Fruit fly (Drosophila melanogaster) whole organism, prepupa: ENCODE data around the gene Arfrp1.

Experiments used
- CG10631 ChIP-seq: fragments of 200-800 bp; sonication (Bioruptor generic); optimal IDR thresholded peaks from 2 replicates; lab custom pipeline; 2016; ENCODE audit warnings: missing biosample characterization, missing genetic modification characterization
- CG10669 ChIP-seq: fragments of 200-800 bp; sonication (Bioruptor generic); optimal IDR thresholded peaks from 3 replicates; lab custom pipeline; 2018; ENCODE audit warnings: missing biosample characterization, mild to moderate bottlenecking, missing genetic modification characterization, moderate library complexity
- CG11294 ChIP-seq: fragments of 200-800 bp; sonication (Bioruptor generic); IDR thresholded peaks from 2 replicates; pipeline ENCODE4 v1.3.6; 2022; ENCODE audit warnings: missing biosample characterization, missing genetic modification characterization
- CG11762 ChIP-seq: fragments of 200-800 bp; sonication (Bioruptor generic); optimal IDR thresholded peaks from 3 replicates; lab custom pipeline; 2016; ENCODE audit warnings: missing biosample characterization, missing genetic modification characterization; ENCODE audit not compliant: insufficient read depth
- CG15336 ChIP-seq: fragments of 200-800 bp; sonication (Bioruptor generic); IDR thresholded peaks from 2 replicates; pipeline ENCODE4 v1.3.6; 2022; ENCODE audit warnings: missing biosample characterization, missing genetic modification characterization
- CG1621 ChIP-seq: fragments of 200-800 bp; sonication (Bioruptor generic); optimal IDR thresholded peaks from 3 replicates; lab custom pipeline; 2018; ENCODE audit warnings: missing biosample characterization, mild to moderate bottlenecking, missing genetic modification characterization
- CG3032 ChIP-seq: fragments of 200-800 bp; optimal IDR thresholded peaks from 2 replicates; lab custom pipeline; 2019; ENCODE audit warnings: missing biosample characterization, mild to moderate bottlenecking, missing genetic modification characterization, moderate library complexity
- CG31627 ChIP-seq: fragments of 200-800 bp; sonication (Bioruptor generic); optimal IDR thresholded peaks from 3 replicates; lab custom pipeline; 2016; ENCODE audit warnings: missing biosample characterization, missing genetic modification characterization
- CG32006 ChIP-seq: fragments of 200-800 bp; sonication (Bioruptor generic); optimal IDR thresholded peaks from 3 replicates; lab custom pipeline; 2017; ENCODE audit warnings: missing biosample characterization, mild to moderate bottlenecking, missing genetic modification characterization
- CG34406 ChIP-seq: fragments of 200-800 bp; sonication (Bioruptor generic); optimal IDR thresholded peaks from 3 replicates; lab custom pipeline; 2016; ENCODE audit warnings: missing biosample characterization, missing genetic modification characterization
- CG3919 ChIP-seq: fragments of 200-800 bp; sonication (Bioruptor generic); optimal IDR thresholded peaks from 3 replicates; lab custom pipeline; 2016; ENCODE audit warnings: missing biosample characterization, missing genetic modification characterization
- CG4318 ChIP-seq: fragments of 200-800 bp; sonication (Bioruptor generic); optimal IDR thresholded peaks from 3 replicates; lab custom pipeline; 2017; ENCODE audit warnings: missing biosample characterization, mild to moderate bottlenecking, missing genetic modification characterization
- CG6276 ChIP-seq: fragments of 200-800 bp; sonication (Bioruptor generic); optimal IDR thresholded peaks from 2 replicates; lab custom pipeline; 2017; ENCODE audit warnings: missing biosample characterization, mild to moderate bottlenecking, missing genetic modification characterization
- CG6792 ChIP-seq: fragments of 200-800 bp; sonication (Bioruptor generic); optimal IDR thresholded peaks from 3 replicates; lab custom pipeline; 2016; ENCODE audit warnings: missing biosample characterization, missing genetic modification characterization
- CG6808 ChIP-seq: fragments of 200-800 bp; sonication (Bioruptor generic); optimal IDR thresholded peaks from 3 replicates; lab custom pipeline; 2017; ENCODE audit warnings: missing biosample characterization, missing genetic modification characterization, mild to moderate bottlenecking, moderate library complexity, missing genetic modification reagents
- CG7368 ChIP-seq: fragments of 200-800 bp; sonication (Bioruptor generic); optimal IDR thresholded peaks from 3 replicates; lab custom pipeline; 2016; ENCODE audit warnings: missing biosample characterization, missing genetic modification characterization
- CG8119 ChIP-seq: fragments of 200-800 bp; sonication (Bioruptor generic); IDR thresholded peaks from 3 replicates; pipeline ENCODE4 v1.3.6; 2022; ENCODE audit warnings: missing biosample characterization, missing genetic modification characterization
- CG8319 ChIP-seq: fragments of 200-800 bp; sonication (Bioruptor generic); optimal IDR thresholded peaks from 3 replicates; lab custom pipeline; 2016; ENCODE audit warnings: missing biosample characterization, missing genetic modification characterization
- CG8632 ChIP-seq: fragments of 200-800 bp; sonication (Bioruptor generic); optimal IDR thresholded peaks from 3 replicates; lab custom pipeline; 2016; ENCODE audit warnings: missing biosample characterization, missing genetic modification characterization
- CG9139 ChIP-seq: fragments of 200-800 bp; sonication (Bioruptor generic); optimal IDR thresholded peaks from 3 replicates; lab custom pipeline; 2017; ENCODE audit warnings: missing biosample characterization, mild to moderate bottlenecking, missing genetic modification characterization
- Eip75B ChIP-seq: fragments of 200-800 bp; sonication (Bioruptor generic); optimal IDR thresholded peaks from 3 replicates; lab custom pipeline; 2016; ENCODE audit warnings: missing biosample characterization, missing genetic modification characterization
- Eip78C ChIP-seq: fragments of 200-800 bp; sonication (Bioruptor generic); peaks from one replicate; lab custom pipeline; 2016; ENCODE audit warnings: missing biosample characterization, missing genetic modification characterization
- Eip93F ChIP-seq: fragments of 200-800 bp; sonication (Bioruptor generic); optimal IDR thresholded peaks from 2 replicates; lab custom pipeline; 2016; ENCODE audit warnings: missing biosample characterization, mild to moderate bottlenecking, missing genetic modification characterization
- Ets21C ChIP-seq: fragments of 200-800 bp; sonication (Bioruptor generic); optimal IDR thresholded peaks from 3 replicates; lab custom pipeline; 2016; ENCODE audit warnings: missing biosample characterization, missing genetic modification characterization
- Ets96B ChIP-seq: fragments of 200-800 bp; optimal IDR thresholded peaks from 2 replicates; lab custom pipeline; 2019; ENCODE audit warnings: missing biosample characterization, mild to moderate bottlenecking, missing genetic modification characterization, moderate library complexity
- Gug ChIP-seq: fragments of 200-800 bp; sonication (Bioruptor generic); IDR thresholded peaks from 2 replicates; pipeline ENCODE4 v1.3.6; 2022; ENCODE audit warnings: missing biosample characterization, missing genetic modification characterization
- Hr38 ChIP-seq: sonication (Bioruptor generic); optimal IDR thresholded peaks from 2 replicates; lab custom pipeline; 2016; ENCODE audit warnings: missing biosample characterization, missing genetic modification characterization
- Hr4 ChIP-seq: fragments of 200-800 bp; sonication (Bioruptor generic); optimal IDR thresholded peaks from 3 replicates; lab custom pipeline; 2016; ENCODE audit warnings: missing biosample characterization, missing genetic modification characterization
- Lpt ChIP-seq: fragments of 200-800 bp; sonication (Bioruptor generic); optimal IDR thresholded peaks from 3 replicates; lab custom pipeline; 2016; ENCODE audit warnings: missing biosample characterization, missing genetic modification characterization
- Met ChIP-seq: fragments of 200-800 bp; sonication (Bioruptor generic); optimal IDR thresholded peaks from 3 replicates; lab custom pipeline; 2016; ENCODE audit warnings: missing biosample characterization, missing genetic modification characterization
- OdsH ChIP-seq: fragments of 200-800 bp; sonication (Bioruptor generic); optimal IDR thresholded peaks from 3 replicates; lab custom pipeline; 2016; ENCODE audit warnings: missing biosample characterization, missing genetic modification characterization
- Sox102F ChIP-seq: fragments of 200-800 bp; sonication (Bioruptor generic); optimal IDR thresholded peaks from 2 replicates; lab custom pipeline; 2016; ENCODE audit warnings: missing biosample characterization, mild to moderate bottlenecking, missing genetic modification characterization
- Sox14 ChIP-seq: fragments of 200-800 bp; sonication (Bioruptor generic); optimal IDR thresholded peaks from 3 replicates; lab custom pipeline; 2016; ENCODE audit warnings: missing biosample characterization, missing genetic modification characterization
- Sox15 ChIP-seq: fragments of 200-800 bp; sonication (Bioruptor generic); optimal IDR thresholded peaks from 3 replicates; lab custom pipeline; 2016; ENCODE audit warnings: missing biosample characterization, missing genetic modification characterization
- achi ChIP-seq: fragments of 200-800 bp; sonication (Bioruptor generic); optimal IDR thresholded peaks from 3 replicates; lab custom pipeline; 2016; ENCODE audit warnings: missing biosample characterization, missing genetic modification characterization
- acj6 ChIP-seq: fragments of 200-800 bp; sonication (Bioruptor generic); optimal IDR thresholded peaks from 3 replicates; lab custom pipeline; 2016; ENCODE audit warnings: missing biosample characterization, missing genetic modification characterization
- cyc ChIP-seq: fragments of 200-800 bp; sonication (Bioruptor generic); optimal IDR thresholded peaks from 3 replicates; lab custom pipeline; 2016; ENCODE audit warnings: missing biosample characterization, missing genetic modification characterization
- dac ChIP-seq: fragments of 200-800 bp; sonication (Bioruptor generic); optimal IDR thresholded peaks from 2 replicates; lab custom pipeline; 2017; ENCODE audit warnings: missing biosample characterization, mild to moderate bottlenecking, missing genetic modification characterization
- dsx ChIP-seq: fragments of 200-800 bp; optimal IDR thresholded peaks from 3 replicates; lab custom pipeline; 2019; ENCODE audit warnings: missing biosample characterization, mild to moderate bottlenecking, missing genetic modification characterization, moderate library complexity; ENCODE audit not compliant: poor library complexity, severe bottlenecking
- eg ChIP-seq: fragments of 200-800 bp; sonication (Bioruptor generic); IDR thresholded peaks from 3 replicates; pipeline ENCODE4 v1.3.6; 2022; ENCODE audit warnings: missing biosample characterization, missing genetic modification characterization
- esn ChIP-seq: fragments of 200-800 bp; sonication (Bioruptor generic); optimal IDR thresholded peaks from 2 replicates; lab custom pipeline; 2016; ENCODE audit warnings: missing biosample characterization, mild to moderate bottlenecking, missing genetic modification characterization, moderate library complexity
- fd59A ChIP-seq: fragments of 200-800 bp; sonication (Bioruptor generic); optimal IDR thresholded peaks from 2 replicates; lab custom pipeline; 2017; ENCODE audit warnings: missing biosample characterization, mild to moderate bottlenecking, missing genetic modification characterization, missing genetic modification reagents
- fd85E ChIP-seq: fragments of 200-800 bp; sonication (Bioruptor generic); optimal IDR thresholded peaks from 3 replicates; lab custom pipeline; 2016; ENCODE audit warnings: missing biosample characterization, missing genetic modification characterization
- fkh ChIP-seq: fragments of 200-800 bp; sonication (Bioruptor generic); optimal IDR thresholded peaks from 3 replicates; lab custom pipeline; 2017; ENCODE audit warnings: missing biosample characterization, mild to moderate bottlenecking, missing genetic modification characterization, moderate library complexity
- lz ChIP-seq: fragments of 200-800 bp; sonication (Bioruptor generic); optimal IDR thresholded peaks from 3 replicates; lab custom pipeline; 2016; ENCODE audit warnings: missing biosample characterization, missing genetic modification characterization
- pdm3 ChIP-seq: fragments of 200-800 bp; sonication (Bioruptor generic); optimal IDR thresholded peaks from 3 replicates; lab custom pipeline; 2016; ENCODE audit warnings: missing biosample characterization, missing genetic modification characterization
- salr ChIP-seq, 2 experiments: fragments of 200-800 bp; sonication (Bioruptor generic); optimal IDR thresholded peaks; 3 replicates each; lab custom pipeline; 2016 to 2018; ENCODE audit warnings: missing biosample characterization in 2 of 2, missing genetic modification characterization in 2 of 2, mild to moderate bottlenecking in 1 of 2
- spab ChIP-seq: fragments of 200-800 bp; sonication (Bioruptor generic); optimal IDR thresholded peaks from 2 replicates; lab custom pipeline; 2017; ENCODE audit warnings: missing biosample characterization, mild to moderate bottlenecking, missing genetic modification characterization, missing genetic modification reagents
- ss ChIP-seq, 2 experiments: fragments of 200-800 bp; sonication (Bioruptor generic); optimal IDR thresholded peaks; 2 replicates in 1 of 2; 3 replicates in 1 of 2; lab custom pipeline; 2017 to 2018; ENCODE audit warnings: mild to moderate bottlenecking in 2 of 2, missing biosample characterization in 2 of 2, missing genetic modification characterization in 2 of 2, moderate library complexity in 1 of 2
- svp ChIP-seq: fragments of 200-800 bp; sonication (Bioruptor generic); peaks from one replicate; lab custom pipeline; 2016; ENCODE audit warnings: missing biosample characterization, missing genetic modification characterization
- topi ChIP-seq: fragments of 200-800 bp; sonication (Bioruptor generic); optimal IDR thresholded peaks from 3 replicates; lab custom pipeline; 2016; ENCODE audit warnings: missing biosample characterization, missing genetic modification characterization
- vri ChIP-seq: fragments of 200-800 bp; sonication (Bioruptor generic); optimal IDR thresholded peaks from 3 replicates; lab custom pipeline; 2016; ENCODE audit warnings: missing biosample characterization, mild to moderate bottlenecking, missing genetic modification characterization

Gene Arfrp1

dm6 chrX:9080962-9081361 lies 25.9 kb upstream of the Arfrp1 start, which contains the start of the genes CG7246 and HP1b:
CG7246 (minus strand) TSS chrX:9081057.
HP1b (plus strand) TSS chrX:9081063.
- TF ChIP-seq Sox102F (GFP tag; lab: Kevin White, UChicago) (peak; percentile 63), CG3032 (tag; lab: Kevin White, UChicago) (peak; percentile 73), acj6 (GFP tag; lab: Kevin White, UChicago) (peak; percentile 68), CG4318 (GFP tag; lab: Kevin White, UChicago) (no peak), CG34406 (GFP tag; lab: Kevin White, UChicago) (peak; percentile 44), svp (peak; percentile 79), Gug (GFP tag; lab: Robert Waterston, UW) (peak; percentile 61; the same call in 1 of the 2 replicates), Ets96B (tag; lab: Kevin White, UChicago) (peak; percentile 52), CG15336 (peak; percentile 36; the same call in 1 of the 2 replicates), CG11762 (GFP tag; lab: Kevin White, UChicago) (peak; percentile 52), fd59A (GFP tag; lab: Kevin White, UChicago) (no peak), salr (GFP tag; optimal IDR thresholded peaks at IDR 0.05; lab: Kevin White, UChicago) (peak in 1 of 2 experiments; percentile 51), cyc (GFP tag; lab: Kevin White, UChicago) (peak; percentile 61), pdm3 (GFP tag; lab: Kevin White, UChicago) (peak; percentile 66), Hr4 (peak; percentile 72), lz (GFP tag; lab: Kevin White, UChicago) (peak; percentile 67), dac (GFP tag; lab: Kevin White, UChicago) (peak; percentile 9), Lpt (peak; percentile 48), achi (GFP tag; lab: Kevin White, UChicago) (peak; percentile 72), dsx (peak; percentile 36), CG10669 (GFP tag; lab: Kevin White, UChicago) (peak; percentile 31), OdsH (GFP tag; lab: Kevin White, UChicago) (peak; percentile 72), fkh (no peak), CG8119 (GFP tag; lab: Robert Waterston, UW) (0 out of 3 replicates have a peak, but pooled peaks have one; percentile 38), CG32006 (GFP tag; lab: Kevin White, UChicago) (peak; percentile 53), CG9139 (GFP tag; lab: Kevin White, UChicago) (no peak), CG8632 (GFP tag; lab: Kevin White, UChicago) (peak; percentile 7), CG10631 (GFP tag; lab: Kevin White, UChicago) (peak; percentile 75), fd85E (GFP tag; lab: Kevin White, UChicago) (no peak), Met (GFP tag; lab: Kevin White, UChicago) (peak; percentile 66), CG6276 (GFP tag; lab: Kevin White, UChicago) (no peak), eg (GFP tag; lab: Robert Waterston, UW) (peak; percentile 71), CG7368 (GFP tag; lab: Kevin White, UChicago) (peak; percentile 32), Eip75B (GFP tag; lab: Kevin White, UChicago) (peak; percentile 49), esn (peak; percentile 78), CG6792 (GFP tag; lab: Kevin White, UChicago) (peak; percentile 35), CG31627 (GFP tag; lab: Kevin White, UChicago) (peak; percentile 58), CG3919 (peak; percentile 66), CG8319 (GFP tag; lab: Kevin White, UChicago) (peak; percentile 24), Sox14 (GFP tag; lab: Kevin White, UChicago) (peak; percentile 42), Eip78C (GFP tag; lab: Kevin White, UChicago) (peak; percentile 84), CG1621 (tag; lab: Kevin White, UChicago) (peak; percentile 14), Ets21C (GFP tag; lab: Kevin White, UChicago) (peak; percentile 37), Eip93F (GFP tag; lab: Kevin White, UChicago) (peak; percentile 52), CG11294 (GFP tag; lab: Robert Waterston, UW) (no peak), topi (GFP tag; lab: Kevin White, UChicago) (peak; percentile 63), CG6808 (GFP tag; lab: Kevin White, UChicago) (peak; percentile 21), vri (GFP tag; lab: Kevin White, UChicago) (no peak), Hr38 (GFP tag; lab: Kevin White, UChicago) (no peak), spab (GFP tag; lab: Kevin White, UChicago) (no peak), Sox15 (GFP tag; lab: Kevin White, UChicago) (peak; percentile 9), ss (GFP tag; optimal IDR thresholded peaks at IDR 0.05; lab: Kevin White, UChicago) (peak in 1 of 2 experiments; percentile 56)
